Fruit fly (Drosophila melanogaster) Kc167 (cell line): ENCODE results near the gene org-1.

Experiments
- Sin3A ChIP-seq: fragments of >200 bp; optimal IDR thresholded peaks from 2 replicates; lab custom pipeline; 2018; ENCODE audit warnings: missing external identifiers
- h ChIP-seq: fragments of >200 bp; optimal IDR thresholded peaks from 3 replicates; lab custom pipeline; 2018; ENCODE audit warnings: missing external identifiers
- psq ChIP-seq: fragments of >200 bp; optimal IDR thresholded peaks from 2 replicates; lab custom pipeline; 2017; ENCODE audit warnings: missing external identifiers
- ttk ChIP-seq: sonication (Bioruptor generic); optimal IDR thresholded peaks from 2 replicates; lab custom pipeline; 2017; ENCODE audit warnings: missing external identifiers

dm6 chrX:8489485-8489970 is 34.7 kb upstream of the org-1 start, which contains the start of gene otu:
- TF ChIP-seq psq (no peak), h (lab: Kevin White, UChicago) (no peak), Sin3A (lab: Kevin White, UChicago) (no peak), ttk (no peak)
